Fruit fly (Drosophila melanogaster) whole organism, embryonic: ENCODE results near the gene Ir94g.
A peak's percentile ranks its signal among the peaks of the same experiment; 100 is the strongest.

ENCODE experiments used
- Abd-B ChIP-seq: fragments of 200-800 bp; sonication (Bioruptor generic); optimal IDR thresholded peaks from 2 replicates; lab custom pipeline; 2018; ENCODE audit warnings: missing biosample characterization, mild to moderate bottlenecking, missing genetic modification characterization, moderate library complexity
- Ada2b ChIP-seq: fragments of 200-800 bp; sonication (Bioruptor generic); IDR thresholded peaks from 2 replicates; pipeline ENCODE4 v1.3.6; 2022; ENCODE audit warnings: missing biosample characterization, missing genetic modification characterization
- CG10462 ChIP-seq: fragments of 200-800 bp; sonication (Bioruptor generic); optimal IDR thresholded peaks from 2 replicates; lab custom pipeline; 2016; ENCODE audit warnings: missing biosample characterization, missing genetic modification characterization
- CG11247 ChIP-seq: fragments of 200-800 bp; sonication (Bioruptor generic); IDR thresholded peaks from 2 replicates; pipeline ENCODE4 v1.3.6; 2022; ENCODE audit warnings: missing biosample characterization, missing genetic modification characterization
- CG1603 ChIP-seq: fragments of 200-800 bp; sonication (Bioruptor generic); optimal IDR thresholded peaks from 2 replicates; lab custom pipeline; 2019; ENCODE audit warnings: missing biosample characterization, mild to moderate bottlenecking, missing genetic modification characterization, moderate library complexity
- CG16813 ChIP-seq: fragments of 200-800 bp; sonication (Bioruptor generic); IDR thresholded peaks from 3 replicates; pipeline ENCODE4 v1.3.6; 2022; ENCODE audit warnings: missing biosample characterization, missing genetic modification characterization; ENCODE audit not compliant: partially characterized antibody
- CG17829 ChIP-seq: fragments of 200-800 bp; optimal IDR thresholded peaks from 2 replicates; lab custom pipeline; 2019; ENCODE audit warnings: missing biosample characterization, mild to moderate bottlenecking, missing genetic modification characterization, moderate library complexity
- CG18011 ChIP-seq: fragments of 200-800 bp; sonication (Bioruptor generic); optimal IDR thresholded peaks from 2 replicates; lab custom pipeline; 2017; ENCODE audit warnings: missing biosample characterization, missing genetic modification characterization, mild to moderate bottlenecking, moderate library complexity, missing genotype
- CG1832 ChIP-seq: fragments of 200-800 bp; sonication (Bioruptor generic); optimal IDR thresholded peaks from 2 replicates; lab custom pipeline; 2017; ENCODE audit warnings: missing biosample characterization, mild to moderate bottlenecking, missing genetic modification characterization, inconsistent platforms
- CG31224 ChIP-seq: fragments of 200-800 bp; sonication (Bioruptor generic); IDR thresholded peaks from 2 replicates; pipeline ENCODE4 v1.3.6; 2022; ENCODE audit warnings: missing biosample characterization, missing genetic modification characterization
- CG34376 ChIP-seq: fragments of 200-800 bp; sonication (Bioruptor generic); optimal IDR thresholded peaks from 2 replicates; lab custom pipeline; 2018; ENCODE audit warnings: missing biosample characterization, mild to moderate bottlenecking, missing genetic modification characterization
- CG3838 ChIP-seq: fragments of 200-800 bp; sonication (Bioruptor generic); optimal IDR thresholded peaks from 3 replicates; lab custom pipeline; 2016; ENCODE audit warnings: missing biosample characterization, missing genetic modification characterization
- CG7357 ChIP-seq: fragments of 200-800 bp; sonication (Bioruptor generic); IDR thresholded peaks from 3 replicates; pipeline ENCODE4 v1.3.6; 2022; ENCODE audit warnings: missing biosample characterization, missing genetic modification characterization
- CTCF ChIP-seq: fragments of 200-800 bp; sonication (Bioruptor generic); optimal IDR thresholded peaks from 2 replicates; lab custom pipeline; 2017; ENCODE audit warnings: missing biosample characterization, mild to moderate bottlenecking, missing genetic modification characterization, moderate library complexity
- Dbx ChIP-seq: fragments of 200-800 bp; sonication (Bioruptor generic); IDR thresholded peaks from 3 replicates; pipeline ENCODE4 v1.3.6; 2022; ENCODE audit warnings: missing biosample characterization, missing genetic modification characterization
- Deaf1 ChIP-seq: fragments of 200-800 bp; optimal IDR thresholded peaks from 3 replicates; lab custom pipeline; 2019; ENCODE audit warnings: missing biosample characterization, mild to moderate bottlenecking, missing genetic modification characterization, moderate library complexity
- Dek ChIP-seq: fragments of 200-800 bp; sonication (Bioruptor generic); optimal IDR thresholded peaks from 3 replicates; lab custom pipeline; 2019; ENCODE audit warnings: missing biosample characterization, mild to moderate bottlenecking, missing genetic modification characterization, moderate library complexity
- Ets65A ChIP-seq: fragments of 200-800 bp; sonication (Bioruptor generic); peaks from one replicate; lab custom pipeline; 2016; ENCODE audit warnings: missing biosample characterization, missing genetic modification characterization
- HHEX ChIP-seq: fragments of 200-800 bp; sonication (Bioruptor generic); optimal IDR thresholded peaks from 3 replicates; lab custom pipeline; 2017; ENCODE audit warnings: missing biosample characterization, mild to moderate bottlenecking, missing genetic modification characterization, missing genetic modification reagents
- Lim3 ChIP-seq: fragments of 200-800 bp; sonication (Bioruptor generic); IDR thresholded peaks from 2 replicates; pipeline ENCODE4 v1.3.6; 2022; ENCODE audit warnings: missing biosample characterization, missing genetic modification characterization
- NfI ChIP-seq: fragments of 200-800 bp; sonication (Bioruptor generic); optimal IDR thresholded peaks from 3 replicates; lab custom pipeline; 2018; ENCODE audit warnings: missing biosample characterization, mild to moderate bottlenecking, missing genetic modification characterization, moderate library complexity
- Oli ChIP-seq: fragments of 200-800 bp; sonication (Bioruptor generic); optimal IDR thresholded peaks from 2 replicates; lab custom pipeline; 2018; ENCODE audit warnings: missing biosample characterization, mild to moderate bottlenecking, missing genetic modification characterization, moderate library complexity
- Optix ChIP-seq: fragments of 200-800 bp; sonication (Bioruptor generic); IDR thresholded peaks from 3 replicates; pipeline ENCODE4 v1.3.6; 2022; ENCODE audit warnings: missing biosample characterization, missing genetic modification characterization
- Ravus ChIP-seq: fragments of 200-800 bp; sonication (Bioruptor generic); IDR thresholded peaks from 2 replicates; pipeline ENCODE4 v1.3.6; 2022; ENCODE audit warnings: missing biosample characterization, missing genetic modification characterization
- Sox100B ChIP-seq: fragments of 200-800 bp; sonication (Bioruptor generic); optimal IDR thresholded peaks from 3 replicates; lab custom pipeline; 2018; ENCODE audit warnings: missing biosample characterization, mild to moderate bottlenecking, missing genetic modification characterization
- aop ChIP-seq: fragments of 200-800 bp; sonication (Bioruptor generic); IDR thresholded peaks from 2 replicates; pipeline ENCODE4 v1.3.6; 2022; ENCODE audit warnings: missing biosample characterization, missing genetic modification characterization
- ash1 ChIP-seq: fragments of 200-800 bp; sonication (Bioruptor generic); optimal IDR thresholded peaks from 2 replicates; lab custom pipeline; 2018; ENCODE audit warnings: missing biosample characterization, mild to moderate bottlenecking, missing genetic modification characterization
- ci ChIP-seq: fragments of 200-800 bp; sonication (Bioruptor generic); IDR thresholded peaks from 3 replicates; pipeline ENCODE4 v1.3.6; 2022; ENCODE audit warnings: missing biosample characterization, missing genetic modification characterization
- crc ChIP-seq: fragments of 200-800 bp; sonication (Bioruptor generic); optimal IDR thresholded peaks from 2 replicates; lab custom pipeline; 2016; ENCODE audit warnings: missing biosample characterization, missing genetic modification characterization
- danr ChIP-seq: fragments of 200-800 bp; sonication (Bioruptor generic); IDR thresholded peaks from 2 replicates; pipeline ENCODE4 v1.3.6; 2022; ENCODE audit warnings: missing biosample characterization, missing genetic modification characterization
- gcm2 ChIP-seq: fragments of 200-800 bp; sonication (Bioruptor generic); optimal IDR thresholded peaks from 2 replicates; lab custom pipeline; 2016; ENCODE audit warnings: missing biosample characterization, missing genetic modification characterization
- grn ChIP-seq: fragments of 200-800 bp; sonication (Bioruptor generic); optimal IDR thresholded peaks from 3 replicates; lab custom pipeline; 2017; ENCODE audit warnings: missing biosample characterization, missing genetic modification characterization
- gsb-n ChIP-seq: fragments of 200-800 bp; sonication (Bioruptor generic); optimal IDR thresholded peaks from 3 replicates; lab custom pipeline; 2018; ENCODE audit warnings: missing biosample characterization, mild to moderate bottlenecking, missing genetic modification characterization
- klu ChIP-seq: fragments of 200-800 bp; sonication (Bioruptor generic); IDR thresholded peaks from 2 replicates; pipeline ENCODE4 v1.3.6; 2022; ENCODE audit warnings: missing biosample characterization, missing genetic modification characterization
- mam ChIP-seq: fragments of 200-800 bp; sonication (Bioruptor generic); optimal IDR thresholded peaks from 3 replicates; lab custom pipeline; 2016; ENCODE audit warnings: missing biosample characterization, missing genetic modification characterization
- nau ChIP-seq: fragments of 200-800 bp; sonication (Bioruptor generic); optimal IDR thresholded peaks from 3 replicates; lab custom pipeline; 2017; ENCODE audit warnings: missing biosample characterization, mild to moderate bottlenecking, missing genetic modification characterization, missing genetic modification reagents
- nerfin-2 ChIP-seq: fragments of 200-800 bp; sonication (Bioruptor generic); IDR thresholded peaks from 2 replicates; pipeline ENCODE4 v1.3.6; 2022; ENCODE audit warnings: missing biosample characterization, missing genetic modification characterization; ENCODE audit not compliant: partially characterized antibody
- pum ChIP-seq: fragments of 200-800 bp; sonication (Bioruptor generic); optimal IDR thresholded peaks from 2 replicates; lab custom pipeline; 2016; ENCODE audit warnings: missing biosample characterization, missing genetic modification characterization
- sna ChIP-seq: fragments of 200-800 bp; sonication (Bioruptor generic); IDR thresholded peaks from 2 replicates; pipeline ENCODE4 v1.3.6; 2022; ENCODE audit warnings: missing biosample characterization, missing genetic modification characterization; ENCODE audit not compliant: partially characterized antibody
- zf30C ChIP-seq: fragments of 200-800 bp; sonication (Bioruptor generic); optimal IDR thresholded peaks from 3 replicates; lab custom pipeline; 2018; ENCODE audit warnings: missing biosample characterization, mild to moderate bottlenecking, missing genetic modification characterization

Ir94g gene

DNA sequence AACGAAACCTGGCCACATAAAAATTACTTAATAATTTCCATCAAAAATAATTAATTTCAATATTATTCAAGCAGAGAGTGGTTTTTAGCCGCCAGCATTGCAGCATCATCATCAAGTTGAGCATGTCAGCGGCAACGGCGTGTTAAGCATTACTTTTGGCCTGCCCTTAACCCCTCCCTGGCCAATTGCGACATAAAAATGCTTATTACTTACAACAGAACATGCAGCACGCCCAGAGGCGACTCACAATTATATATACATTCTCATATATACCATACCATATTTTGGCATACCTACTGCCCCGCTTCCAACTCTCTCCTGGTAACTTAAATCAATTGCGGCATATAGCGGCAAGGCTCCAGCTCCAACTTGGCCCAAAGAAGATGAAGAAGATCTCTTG, 27.7 kb downstream of the Ir94g start:
- TF ChIP-seq grn (no peak), CG34376 (GFP tag; lab: Kevin White, UChicago) (no peak), Ada2b (no peak), CG7357 (GFP tag; lab: Robert Waterston, UW) (no peak), CG3838 (no peak), Dbx (GFP tag; lab: Robert Waterston, UW) (no peak), crc (GFP tag; lab: Kevin White, UChicago) (no peak), Ravus (GFP tag; lab: Robert Waterston, UW) (no peak), aop (no peak), zf30C (GFP tag; lab: Kevin White, UChicago) (no peak), pum (GFP tag; lab: Kevin White, UChicago) (no peak), CG17829 (tag; lab: Kevin White, UChicago) (no peak), gcm2 (GFP tag; lab: Kevin White, UChicago) (no peak), CG31224 (GFP tag; lab: Robert Waterston, UW) (no peak), CG1832 (GFP tag; lab: Kevin White, UChicago) (no peak), Dek (tag; lab: Kevin White, UChicago) (no peak), sna (no peak), Lim3 (GFP tag; lab: Robert Waterston, UW) (no peak), HHEX (GFP tag; lab: Kevin White, UChicago) (no peak)
- TF ChIP-seq, all 482 proteins: peak for 0

DNA sequence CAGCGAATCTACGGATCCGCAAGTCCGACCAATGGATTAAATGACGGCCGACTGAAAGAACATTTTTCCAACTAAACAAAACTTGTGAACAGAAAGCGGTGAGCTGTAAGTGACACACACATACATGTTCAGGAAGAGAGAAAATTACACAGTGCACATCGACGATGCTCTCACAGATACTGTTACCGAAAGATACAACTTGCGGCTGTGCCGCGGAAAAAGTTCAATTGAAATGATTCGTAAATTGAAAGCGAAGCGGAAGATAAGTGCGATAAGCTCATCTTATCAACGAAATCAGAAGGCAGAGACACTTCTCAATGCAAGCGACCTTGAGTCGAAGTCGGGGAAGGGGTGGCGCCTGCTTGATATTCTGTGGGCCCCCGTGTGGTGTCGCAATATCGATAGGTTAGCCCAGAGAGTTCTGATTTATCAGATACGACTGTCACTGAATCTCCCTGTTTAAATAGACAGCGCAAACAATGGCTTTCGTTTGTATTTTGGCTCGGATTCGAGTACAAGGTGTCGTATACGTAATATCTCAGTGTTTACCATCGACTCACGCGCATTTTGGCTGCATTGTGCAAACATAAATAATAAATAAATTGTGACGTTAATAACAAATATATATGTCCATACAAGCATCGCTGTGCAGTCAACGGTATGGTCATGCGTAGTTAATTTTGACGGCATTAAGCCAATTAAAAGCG, 35.9 kb downstream of the Ir94g start, which contains the start of gene Irk2:
Gene Irk2 (minus strand): TSS at position 51 of the 707 bp plus-strand sequence.
- TF ChIP-seq nerfin-2 (no peak), ci (GFP tag; lab: Robert Waterston, UW) (no peak), Ets65A (GFP tag; lab: Kevin White, UChicago) (peak; percentile 68)

DNA sequence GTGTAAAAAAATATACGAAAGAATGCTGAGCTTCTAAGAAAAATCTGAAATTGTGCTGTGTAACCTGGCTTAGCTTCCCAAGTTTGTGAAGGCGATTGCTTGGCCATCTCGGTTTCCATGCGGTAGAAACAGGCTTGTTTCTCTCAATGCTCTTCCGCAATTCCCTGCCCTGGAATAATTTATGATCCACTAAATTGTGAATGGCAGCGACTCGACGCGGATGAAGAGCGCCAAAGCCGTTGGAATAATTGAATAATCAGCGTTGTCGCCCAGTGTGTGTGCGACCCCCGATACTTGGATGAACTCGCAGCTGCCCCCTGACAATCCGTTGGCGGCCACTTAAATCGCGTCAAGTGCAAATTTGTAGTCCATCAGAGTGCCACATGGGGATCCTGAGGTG, 37.8 kb downstream of the Ir94g start, which contains the start of gene CG10177:
Gene CG10177 (minus strand): TSS at position 101 of the 400 bp plus-strand sequence.
- TF ChIP-seq Deaf1 (tag; lab: Kevin White, UChicago): no peak
- no peak for TF ChIP-seq Oli (tag; lab: Kevin White, UChicago)
- no peak for TF ChIP-seq Ravus (GFP tag; lab: Robert Waterston, UW)
- TF ChIP-seq Abd-B: no peak
- no peak for TF ChIP-seq CG16813 (GFP tag; lab: Robert Waterston, UW)
- no peak for TF ChIP-seq ash1
- TF ChIP-seq Optix: no peak
- no peak for TF ChIP-seq CG1603 (tag; lab: Kevin White, UChicago)
- no peak for TF ChIP-seq klu
- TF ChIP-seq gsb-n: no peak
- no peak for TF ChIP-seq danr
- TF ChIP-seq CTCF: no peak
- TF ChIP-seq CG10462 (GFP tag; lab: Kevin White, UChicago): no peak
- no peak for TF ChIP-seq CG18011 (GFP tag; lab: Kevin White, UChicago)
- TF ChIP-seq NfI (GFP tag; lab: Kevin White, UChicago): no peak
- no peak for TF ChIP-seq nau (GFP tag; lab: Kevin White, UChicago)
- TF ChIP-seq Sox100B (GFP tag; lab: Kevin White, UChicago): no peak
- TF ChIP-seq CG11247 (GFP tag; lab: Robert Waterston, UW): no peak
- TF ChIP-seq mam: no peak
